Fruit fly (Drosophila melanogaster) whole organism, embryonic: Measurements from ENCODE around the gene Dok.

Experiments
- Bdp1 ChIP-seq: fragments of 200-800 bp; sonication (Bioruptor generic); optimal IDR thresholded peaks from 3 replicates; lab custom pipeline; 2016; ENCODE audit warnings: missing biosample characterization, missing genetic modification characterization
- CG10431 ChIP-seq: fragments of 200-800 bp; sonication (Bioruptor generic); optimal IDR thresholded peaks from 3 replicates; lab custom pipeline; 2018; ENCODE audit warnings: missing biosample characterization, mild to moderate bottlenecking, missing genetic modification characterization
- CG10543 ChIP-seq: fragments of 200-800 bp; sonication (Bioruptor generic); optimal IDR thresholded peaks from 3 replicates; lab custom pipeline; 2017; ENCODE audit warnings: missing biosample characterization, mild to moderate bottlenecking, missing genetic modification characterization, moderate library complexity
- CG11560 ChIP-seq: fragments of 200-800 bp; sonication (Bioruptor generic); IDR thresholded peaks from 3 replicates; pipeline ENCODE4 v1.3.6; 2022; ENCODE audit warnings: missing biosample characterization, missing genetic modification characterization
- CG11695 ChIP-seq: fragments of 200-800 bp; sonication (Bioruptor generic); IDR thresholded peaks from 3 replicates; pipeline ENCODE4 v1.3.6; 2022; ENCODE audit warnings: missing biosample characterization, missing genetic modification characterization
- CG12769 ChIP-seq: fragments of 200-800 bp; sonication (Bioruptor generic); optimal IDR thresholded peaks from 2 replicates; lab custom pipeline; 2019; ENCODE audit warnings: missing biosample characterization, mild to moderate bottlenecking, missing genetic modification characterization, moderate library complexity
- CG14014 ChIP-seq: fragments of 200-800 bp; sonication (Bioruptor generic); IDR thresholded peaks from 2 replicates; pipeline ENCODE4 v1.3.6; 2022; ENCODE audit warnings: missing biosample characterization, missing genetic modification characterization
- CG14710 ChIP-seq: fragments of 200-800 bp; sonication (Bioruptor generic); optimal IDR thresholded peaks from 3 replicates; lab custom pipeline; 2019; ENCODE audit warnings: missing biosample characterization, mild to moderate bottlenecking, missing genetic modification characterization, moderate library complexity
- CG1529 ChIP-seq: fragments of 200-800 bp; sonication (Bioruptor generic); optimal IDR thresholded peaks from 3 replicates; lab custom pipeline; 2018; ENCODE audit warnings: missing biosample characterization, missing genetic modification characterization
- CG2199 ChIP-seq: fragments of 200-800 bp; sonication (Bioruptor generic); IDR thresholded peaks from 3 replicates; pipeline ENCODE4 v1.3.6; 2022; ENCODE audit warnings: missing biosample characterization, missing genetic modification characterization
- CG31388 ChIP-seq: fragments of 200-800 bp; sonication (Bioruptor generic); optimal IDR thresholded peaks from 2 replicates; lab custom pipeline; 2016; ENCODE audit warnings: missing biosample characterization, missing genetic modification characterization
- CG32767 ChIP-seq: fragments of 200-800 bp; sonication (Bioruptor generic); IDR thresholded peaks from 2 replicates; pipeline ENCODE4 v1.3.6; 2022; ENCODE audit warnings: missing biosample characterization, missing genetic modification characterization
- CG34224 ChIP-seq: fragments of 200-800 bp; sonication (Bioruptor generic); IDR thresholded peaks from 3 replicates; pipeline ENCODE4 v1.3.6; 2022; ENCODE audit warnings: missing biosample characterization, missing genetic modification characterization; ENCODE audit not compliant: partially characterized antibody
- CG3847 ChIP-seq: fragments of 200-800 bp; sonication (Bioruptor generic); IDR thresholded peaks from 2 replicates; pipeline ENCODE4 v1.3.6; 2022; ENCODE audit warnings: missing biosample characterization, missing genetic modification characterization
- CG4707 ChIP-seq: fragments of 200-800 bp; sonication (Bioruptor generic); optimal IDR thresholded peaks from 2 replicates; lab custom pipeline; 2018; ENCODE audit warnings: missing biosample characterization, mild to moderate bottlenecking, missing genetic modification characterization, moderate library complexity
- CG6272 ChIP-seq: fragments of 200-800 bp; sonication (Bioruptor generic); IDR thresholded peaks from 2 replicates; pipeline ENCODE4 v1.3.6; 2022; ENCODE audit warnings: missing biosample characterization, missing genetic modification characterization
- CG8765 ChIP-seq: fragments of 200-800 bp; sonication (Bioruptor generic); IDR thresholded peaks from 2 replicates; pipeline ENCODE4 v1.3.6; 2022; ENCODE audit warnings: missing biosample characterization, missing genetic modification characterization
- CG8924 ChIP-seq: fragments of 200-800 bp; optimal IDR thresholded peaks from 3 replicates; lab custom pipeline; 2019; ENCODE audit warnings: missing biosample characterization, mild to moderate bottlenecking, missing genetic modification characterization, moderate library complexity
- CG9876 ChIP-seq: fragments of 200-800 bp; sonication (Bioruptor generic); optimal IDR thresholded peaks from 2 replicates; lab custom pipeline; 2016; ENCODE audit warnings: missing biosample characterization, missing genetic modification characterization
- D ChIP-seq, 2 experiments: fragments of 200-800 bp in 1 of 2; fragments of >200 bp in 1 of 2; sonication (Bioruptor generic) in 1 of 2; optimal IDR thresholded peaks; 2 replicates in 1 of 2; 3 replicates in 1 of 2; lab custom pipeline; 2017; ENCODE audit warnings: mild to moderate bottlenecking in 1 of 2, missing biosample characterization in 1 of 2, missing genetic modification characterization in 1 of 2, missing genetic modification reagents in 1 of 2
- Doc3 ChIP-seq: fragments of 200-800 bp; sonication (Bioruptor generic); IDR thresholded peaks from 3 replicates; pipeline ENCODE4 v1.3.6; 2022; ENCODE audit warnings: missing biosample characterization, missing genetic modification characterization; ENCODE audit not compliant: partially characterized antibody
- Hr51 ChIP-seq, 2 experiments: fragments of 200-800 bp; sonication (Bioruptor generic); optimal IDR thresholded peaks; 2 replicates in 1 of 2; 3 replicates in 1 of 2; lab custom pipeline; 2016 to 2018; ENCODE audit warnings: missing biosample characterization in 2 of 2, missing genetic modification characterization in 2 of 2, mild to moderate bottlenecking in 1 of 2, moderate library complexity in 1 of 2
- Lhr ChIP-seq: fragments of 200-800 bp; sonication (Bioruptor generic); optimal IDR thresholded peaks from 3 replicates; lab custom pipeline; 2017; ENCODE audit warnings: mild to moderate bottlenecking, missing biosample characterization, missing genetic modification reagents, missing genetic modification characterization
- ab ChIP-seq: fragments of 200-800 bp; sonication (Bioruptor generic); optimal IDR thresholded peaks from 2 replicates; lab custom pipeline; 2016; ENCODE audit warnings: missing biosample characterization, missing genetic modification characterization
- ase ChIP-seq: fragments of 200-800 bp; sonication (Bioruptor generic); IDR thresholded peaks from 3 replicates; pipeline ENCODE4 v1.3.6; 2022; ENCODE audit warnings: missing biosample characterization, missing genetic modification characterization
- btn ChIP-seq: fragments of 200-800 bp; sonication (Bioruptor generic); optimal IDR thresholded peaks from 2 replicates; lab custom pipeline; 2016; ENCODE audit warnings: missing biosample characterization, missing genetic modification characterization
- cato ChIP-seq: fragments of 200-800 bp; sonication (Bioruptor generic); optimal IDR thresholded peaks from 2 replicates; lab custom pipeline; 2016; ENCODE audit warnings: missing biosample characterization, missing genetic modification characterization, borderline replicate concordance
- cg ChIP-seq: fragments of 200-800 bp; sonication (Bioruptor generic); optimal IDR thresholded peaks from 3 replicates; lab custom pipeline; 2019; ENCODE audit warnings: missing biosample characterization, mild to moderate bottlenecking, missing genetic modification characterization, moderate library complexity
- ci ChIP-seq: fragments of 200-800 bp; sonication (Bioruptor generic); IDR thresholded peaks from 3 replicates; pipeline ENCODE4 v1.3.6; 2022; ENCODE audit warnings: missing biosample characterization, missing genetic modification characterization
- crc ChIP-seq: fragments of 200-800 bp; sonication (Bioruptor generic); optimal IDR thresholded peaks from 2 replicates; lab custom pipeline; 2016; ENCODE audit warnings: missing biosample characterization, missing genetic modification characterization
- cwo ChIP-seq: fragments of 200-800 bp; sonication (Bioruptor generic); optimal IDR thresholded peaks from 3 replicates; lab custom pipeline; 2017; ENCODE audit warnings: missing biosample characterization, missing genetic modification characterization, mild to moderate bottlenecking, moderate library complexity, missing genetic modification reagents
- eyg ChIP-seq: fragments of 200-800 bp; sonication (Bioruptor generic); optimal IDR thresholded peaks from 3 replicates; lab custom pipeline; 2016; ENCODE audit warnings: missing biosample characterization, missing genetic modification characterization
- her ChIP-seq: fragments of 200-800 bp; sonication (Bioruptor generic); optimal IDR thresholded peaks from 2 replicates; lab custom pipeline; 2016; ENCODE audit warnings: missing biosample characterization, missing genetic modification characterization
- inv ChIP-seq: fragments of 200-800 bp; sonication (Bioruptor generic); IDR thresholded peaks from 2 replicates; pipeline ENCODE4 v1.3.6; 2022; ENCODE audit warnings: missing biosample characterization, missing genetic modification characterization; ENCODE audit not compliant: partially characterized antibody
- klu ChIP-seq: fragments of 200-800 bp; sonication (Bioruptor generic); IDR thresholded peaks from 2 replicates; pipeline ENCODE4 v1.3.6; 2022; ENCODE audit warnings: missing biosample characterization, missing genetic modification characterization
- kni ChIP-seq: fragments of 200-800 bp; sonication (Bioruptor generic); optimal IDR thresholded peaks from 3 replicates; lab custom pipeline; 2017; ENCODE audit warnings: mild to moderate bottlenecking, missing biosample characterization, missing genetic modification reagents, missing genetic modification characterization
- nerfin-2 ChIP-seq: fragments of 200-800 bp; sonication (Bioruptor generic); IDR thresholded peaks from 2 replicates; pipeline ENCODE4 v1.3.6; 2022; ENCODE audit warnings: missing biosample characterization, missing genetic modification characterization; ENCODE audit not compliant: partially characterized antibody
- onecut ChIP-seq: fragments of 200-800 bp; sonication (Bioruptor generic); IDR thresholded peaks from 2 replicates; pipeline ENCODE4 v1.3.6; 2022; ENCODE audit warnings: missing biosample characterization, missing genetic modification characterization
- ranshi ChIP-seq: fragments of 200-800 bp; sonication (Bioruptor generic); IDR thresholded peaks from 2 replicates; pipeline ENCODE4 v1.3.6; 2022; ENCODE audit warnings: missing biosample characterization, missing genetic modification characterization
- repo ChIP-seq: fragments of 200-800 bp; sonication (Bioruptor generic); optimal IDR thresholded peaks from 2 replicates; lab custom pipeline; 2016; ENCODE audit warnings: missing biosample characterization, missing genetic modification characterization
- run ChIP-seq: fragments of 200-800 bp; sonication (Bioruptor generic); optimal IDR thresholded peaks from 3 replicates; lab custom pipeline; 2018; ENCODE audit warnings: missing biosample characterization, mild to moderate bottlenecking, missing genetic modification characterization
- sens-2 ChIP-seq: fragments of 200-800 bp; sonication (Bioruptor generic); IDR thresholded peaks from 2 replicates; pipeline ENCODE4 v1.3.6; 2022; ENCODE audit warnings: missing biosample characterization, missing genetic modification characterization
- sim ChIP-seq: fragments of 200-800 bp; sonication (Bioruptor generic); IDR thresholded peaks from 2 replicates; pipeline ENCODE4 v1.3.6; 2022; ENCODE audit warnings: missing biosample characterization, missing genetic modification characterization
- tll ChIP-seq, 2 experiments: fragments of 200-800 bp in 1 of 2; fragments of >200 bp in 1 of 2; sonication (Bioruptor generic) in 1 of 2; optimal IDR thresholded peaks; 2 replicates each; lab custom pipeline; 2017 to 2019; ENCODE audit warnings: missing biosample characterization in 2 of 2, missing genetic modification characterization in 2 of 2, mild to moderate bottlenecking in 1 of 2, moderate library complexity in 1 of 2
- unc-4 ChIP-seq: fragments of 200-800 bp; sonication (Bioruptor generic); IDR thresholded peaks from 2 replicates; pipeline ENCODE4 v1.3.6; 2022; ENCODE audit warnings: missing biosample characterization, missing genetic modification characterization; ENCODE audit not compliant: partially characterized antibody
- wek ChIP-seq: fragments of 200-800 bp; sonication (Bioruptor generic); optimal IDR thresholded peaks from 3 replicates; lab custom pipeline; 2018; ENCODE audit warnings: missing biosample characterization, mild to moderate bottlenecking, missing genetic modification characterization, moderate library complexity
- z ChIP-seq: fragments of 200-800 bp; sonication (Bioruptor generic); IDR thresholded peaks from 3 replicates; pipeline ENCODE4 v1.3.6; 2022; ENCODE audit warnings: missing biosample characterization, missing genetic modification characterization
- zfh2 ChIP-seq: fragments of 200-800 bp; sonication (Bioruptor generic); optimal IDR thresholded peaks from 2 replicates; lab custom pipeline; 2016; ENCODE audit warnings: missing biosample characterization, missing genetic modification characterization

The Dok gene

DNA sequence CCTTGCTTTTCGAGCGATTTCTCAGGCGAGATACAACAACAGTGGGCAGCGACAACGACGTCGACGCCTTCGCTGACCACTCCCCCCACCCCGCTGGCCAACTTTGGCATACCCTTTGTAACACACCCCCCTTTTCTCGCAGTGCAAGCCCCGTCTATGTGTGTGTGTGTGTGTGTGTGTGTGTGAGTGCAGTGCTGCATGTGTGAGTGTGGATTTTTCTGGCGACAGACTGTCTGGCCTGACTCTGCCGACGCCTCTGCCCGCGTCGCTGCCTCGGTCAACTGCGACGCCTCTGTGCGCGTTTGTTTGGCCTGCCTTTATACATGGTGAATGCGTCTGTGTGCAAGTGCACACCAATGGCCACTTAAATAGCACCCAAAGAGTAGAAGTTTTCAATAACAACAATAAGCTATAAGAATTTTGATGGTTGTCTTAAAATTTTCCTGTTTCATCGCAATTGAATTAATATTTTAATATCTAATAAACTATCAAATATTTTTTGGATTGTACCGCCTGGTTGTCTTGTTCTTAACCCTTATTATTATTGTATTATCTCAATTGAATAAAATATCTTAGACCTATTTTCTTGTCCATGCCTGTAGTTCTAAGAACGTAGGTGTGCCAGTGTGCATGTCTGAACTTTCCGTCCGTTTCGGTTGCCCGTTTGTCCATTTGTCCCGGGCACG is 30.0 kb upstream of the Dok start (continued):
- TF ChIP-seq CG34224 (no peak), CG8924 (tag; lab: Kevin White, UChicago) (peak; percentile 96), ase (GFP tag; lab: Robert Waterston, UW) (peak; percentile 40; the same call in 1 of the 3 replicates), onecut (GFP tag; lab: Robert Waterston, UW) (peak; percentile 82), cwo (GFP tag; lab: Kevin White, UChicago) (peak; percentile 74), CG32767 (peak; percentile 74), ranshi (GFP tag; lab: Robert Waterston, UW) (peak; percentile 71), ab (GFP tag; lab: Kevin White, UChicago) (no peak), inv (GFP tag; lab: Robert Waterston, UW) (no peak), D (optimal IDR thresholded peaks at IDR 0.05; lab: Kevin White, UChicago) (no peak), D (GFP tag; optimal IDR thresholded peaks at IDR 0.05; lab: Kevin White, UChicago) (peak; percentile 95), klu (GFP tag; lab: Robert Waterston, UW) (peak; percentile 42; the same call in 1 of the 2 replicates), repo (GFP tag; lab: Kevin White, UChicago) (no peak), her (GFP tag; lab: Kevin White, UChicago) (no peak), wek (GFP tag; lab: Kevin White, UChicago) (peak; percentile 58), Hr51 (GFP tag; optimal IDR thresholded peaks at IDR 0.05; lab: Kevin White, UChicago) (peak in 1 of 2 experiments; percentile 94), CG14014 (GFP tag; lab: Robert Waterston, UW) (peak; percentile 78), sim (GFP tag; lab: Robert Waterston, UW) (peak; percentile 87), CG6272 (GFP tag; lab: Robert Waterston, UW) (0 out of 2 replicates have a peak, but pooled peaks have one; percentile 35), CG2199 (no peak), CG11560 (tag; lab: Robert Waterston, UW) (0 out of 3 replicates have a peak, but pooled peaks have one; percentile 46), CG10431 (GFP tag; lab: Kevin White, UChicago) (peak; percentile 96), crc (GFP tag; lab: Kevin White, UChicago) (no peak), Lhr (GFP tag; lab: Kevin White, UChicago) (peak; percentile 84), ci (peak; percentile 86; the same call in 2 of the 3 replicates), CG31388 (peak; percentile 9), zfh2 (GFP tag; lab: Kevin White, UChicago) (no peak), CG8765 (GFP tag; lab: Robert Waterston, UW) (no peak; the same call in 1 of the 2 replicates), sens-2 (peak; percentile 81), cato (GFP tag; lab: Kevin White, UChicago) (peak; percentile 60), kni (GFP tag; lab: Kevin White, UChicago) (peak; percentile 85), CG1529 (GFP tag; lab: Kevin White, UChicago) (peak; percentile 91), CG11695 (GFP tag; lab: Robert Waterston, UW) (peak; percentile 89), tll (GFP tag; optimal IDR thresholded peaks at IDR 0.05; lab: Kevin White, UChicago) (peak in 1 of 2 experiments; percentile 10), Doc3 (no peak), Bdp1 (peak; percentile 7), CG14710 (tag; lab: Kevin White, UChicago) (peak; percentile 95), CG10543 (GFP tag; lab: Kevin White, UChicago) (peak; percentile 80), btn (GFP tag; lab: Kevin White, UChicago) (no peak), CG9876 (no peak), CG4707 (peak; percentile 72), eyg (GFP tag; lab: Kevin White, UChicago) (no peak), CG3847 (GFP tag; lab: Robert Waterston, UW) (peak; percentile 64), run (tag; lab: Kevin White, UChicago) (peak; percentile 92), cg (GFP tag; lab: Kevin White, UChicago) (peak; percentile 71), unc-4 (GFP tag; lab: Robert Waterston, UW) (no peak), CG12769 (tag; lab: Kevin White, UChicago) (peak; percentile 7), nerfin-2 (GFP tag; lab: Robert Waterston, UW) (no peak), z (peak; percentile 67; the same call in 2 of the 3 replicates)
